Fruit fly (Drosophila melanogaster) whole organism, pupa: ENCODE data around the gene Cpr5C.
A peak's percentile ranks its signal among the peaks of the same experiment; 100 is the strongest.

ENCODE experiments used
- CG10348 ChIP-seq: fragments of 200-800 bp; sonication (Bioruptor generic); IDR thresholded peaks from 2 replicates; pipeline ENCODE4 v1.3.6; 2022; ENCODE audit warnings: missing biosample characterization, missing genetic modification characterization
- CG12605 ChIP-seq: fragments of 200-800 bp; sonication (Bioruptor generic); IDR thresholded peaks from 2 replicates; pipeline ENCODE4 v1.3.6; 2022; ENCODE audit warnings: missing biosample characterization, missing genetic modification characterization
- CG13204 ChIP-seq: fragments of 200-800 bp; sonication (Bioruptor generic); optimal IDR thresholded peaks from 2 replicates; lab custom pipeline; 2018; ENCODE audit warnings: missing biosample characterization, mild to moderate bottlenecking, missing genetic modification characterization, moderate library complexity
- CG14655 ChIP-seq: fragments of 200-800 bp; sonication (Bioruptor generic); optimal IDR thresholded peaks from 3 replicates; lab custom pipeline; 2017; ENCODE audit warnings: mild to moderate bottlenecking, missing biosample characterization, missing genetic modification reagents, missing genetic modification characterization
- CG15710 ChIP-seq: fragments of 200-800 bp; sonication (Bioruptor generic); optimal IDR thresholded peaks from 2 replicates; lab custom pipeline; 2018; ENCODE audit warnings: missing biosample characterization, mild to moderate bottlenecking, missing genetic modification characterization, moderate library complexity
- CG17806 ChIP-seq: fragments of 200-800 bp; sonication (Bioruptor generic); optimal IDR thresholded peaks from 2 replicates; lab custom pipeline; 2018; ENCODE audit warnings: missing biosample characterization, mild to moderate bottlenecking, missing genetic modification characterization, moderate library complexity
- CG32121 ChIP-seq: fragments of 200-800 bp; sonication (Bioruptor generic); IDR thresholded peaks from 2 replicates; pipeline ENCODE4 v1.3.6; 2022; ENCODE audit warnings: missing biosample characterization, missing genetic modification characterization
- CG34367 ChIP-seq: fragments of 200-800 bp; sonication (Bioruptor generic); optimal IDR thresholded peaks from 2 replicates; lab custom pipeline; 2018; ENCODE audit warnings: missing biosample characterization, mild to moderate bottlenecking, missing genetic modification characterization
- CG4496 ChIP-seq: fragments of 200-800 bp; sonication (Bioruptor generic); IDR thresholded peaks from 3 replicates; pipeline ENCODE4 v1.3.6; 2022; ENCODE audit warnings: missing biosample characterization, missing genetic modification characterization
- CG8159 ChIP-seq: fragments of 200-800 bp; sonication (Bioruptor generic); optimal IDR thresholded peaks from 3 replicates; lab custom pipeline; 2018; ENCODE audit warnings: missing biosample characterization, mild to moderate bottlenecking, missing genetic modification characterization, moderate library complexity
- CG8301 ChIP-seq: fragments of 200-800 bp; sonication (Bioruptor generic); optimal IDR thresholded peaks from 2 replicates; lab custom pipeline; 2018; ENCODE audit warnings: missing biosample characterization, mild to moderate bottlenecking, missing genetic modification characterization
- CG9948 ChIP-seq: fragments of 200-800 bp; sonication (Bioruptor generic); optimal IDR thresholded peaks from 2 replicates; lab custom pipeline; 2018; ENCODE audit warnings: missing biosample characterization, mild to moderate bottlenecking, missing genetic modification characterization, moderate library complexity
- D1 ChIP-seq: fragments of 200-800 bp; sonication (Bioruptor generic); optimal IDR thresholded peaks from 2 replicates; lab custom pipeline; 2018; ENCODE audit warnings: missing biosample characterization, mild to moderate bottlenecking, missing genetic modification characterization, moderate library complexity
- EcR ChIP-seq: fragments of 200-800 bp; sonication (Bioruptor generic); optimal IDR thresholded peaks from 3 replicates; lab custom pipeline; 2019; ENCODE audit warnings: missing biosample characterization, missing genetic modification characterization, mild to moderate bottlenecking, moderate library complexity, missing genetic modification reagents
- Ets98B ChIP-seq: fragments of 200-800 bp; sonication (Bioruptor generic); IDR thresholded peaks from 2 replicates; pipeline ENCODE4 v1.3.6; 2022; ENCODE audit warnings: missing biosample characterization, missing genetic modification characterization
- Pif1A ChIP-seq: fragments of 200-800 bp; sonication (Bioruptor generic); optimal IDR thresholded peaks from 3 replicates; lab custom pipeline; 2016; ENCODE audit warnings: missing biosample characterization, missing genetic modification characterization
- Pif1B ChIP-seq: fragments of 200-800 bp; sonication (Bioruptor generic); optimal IDR thresholded peaks from 3 replicates; lab custom pipeline; 2016; ENCODE audit warnings: missing biosample characterization, missing genetic modification characterization
- Snoo ChIP-seq: fragments of 200-800 bp; sonication (Bioruptor generic); optimal IDR thresholded peaks from 3 replicates; lab custom pipeline; 2017; ENCODE audit warnings: missing biosample characterization, mild to moderate bottlenecking, missing genetic modification characterization, inconsistent platforms
- fd96Ca ChIP-seq: fragments of 200-800 bp; sonication (Bioruptor generic); IDR thresholded peaks from 3 replicates; pipeline ENCODE4 v1.3.6; 2022; ENCODE audit warnings: missing biosample characterization, missing genetic modification characterization
- gl ChIP-seq: fragments of 200-800 bp; sonication (Bioruptor generic); optimal IDR thresholded peaks from 2 replicates; lab custom pipeline; 2018; ENCODE audit warnings: missing biosample characterization, mild to moderate bottlenecking, missing genetic modification characterization
- rn ChIP-seq: fragments of 200-800 bp; sonication (Bioruptor generic); IDR thresholded peaks from 2 replicates; pipeline ENCODE4 v1.3.6; 2022; ENCODE audit warnings: missing biosample characterization, missing genetic modification characterization

Gene Cpr5C

dm6 chrX:5804377-5804776 is at the start of gene Cpr5C:
TSS of gene Cpr5C (plus strand) at chrX:5804677.
- TF ChIP-seq CG15710 (no peak), CG13204 (GFP tag; lab: Kevin White, UChicago) (no peak)
- TF ChIP-seq, all 21 proteins: peak for 0

DNA sequence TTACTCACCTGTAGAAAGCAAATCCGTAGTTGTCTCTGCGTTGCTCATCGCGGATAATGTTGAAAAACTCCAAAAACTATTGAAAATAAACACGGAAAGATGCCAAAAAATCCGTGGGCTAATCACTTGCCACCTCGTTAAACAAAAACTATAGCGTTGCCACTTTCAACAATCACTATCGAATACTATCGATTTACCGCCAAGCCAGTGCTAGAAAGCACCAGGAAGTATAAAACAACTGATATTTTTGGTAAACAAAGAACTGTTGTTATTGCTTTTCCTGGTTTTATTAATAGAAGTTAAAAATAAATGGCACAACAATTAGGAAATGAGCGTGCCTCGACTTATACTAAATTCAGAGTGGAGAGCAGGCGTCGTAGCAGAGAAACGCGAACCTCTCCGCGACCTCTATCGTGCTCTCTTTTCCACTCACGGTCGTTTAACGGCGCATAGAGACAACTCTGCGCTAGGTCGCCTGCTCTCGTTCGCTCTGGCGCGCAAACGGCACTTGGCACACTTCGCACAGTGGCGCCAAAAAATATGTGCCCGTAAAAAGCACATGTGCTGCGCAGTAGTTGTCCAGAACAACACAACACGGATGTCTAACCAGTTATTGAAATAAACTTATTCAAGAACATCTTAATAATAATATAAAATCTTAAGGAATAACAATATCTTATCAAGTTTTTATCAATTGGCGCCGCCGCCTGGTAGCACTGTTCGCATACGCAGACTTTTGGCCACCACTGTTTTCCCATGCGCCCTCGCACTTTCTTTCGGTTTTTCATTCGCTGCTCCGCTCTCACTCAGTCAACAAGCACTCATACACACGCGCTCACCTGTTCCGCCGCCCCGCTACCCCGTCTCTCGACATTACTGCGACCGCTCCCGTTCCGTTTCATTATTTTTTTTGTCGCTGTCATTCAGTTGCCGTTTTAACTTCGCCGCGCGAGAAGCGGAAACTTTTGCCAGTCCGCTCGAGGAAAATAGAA is 49.3 kb upstream of the Cpr5C start, which contains the start of the genes lin-52 and CG15771:
Gene lin-52, minus strand, starts transcription at position 122 of the 992 bp plus-strand sequence.
Gene CG15771, plus strand, starts transcription at position 738 of the 992 bp plus-strand sequence.
- peak; percentile 90 for TF ChIP-seq gl (tag; lab: Kevin White, UChicago)
- peak; percentile 92 for TF ChIP-seq CG34367 (tag; lab: Kevin White, UChicago)
- TF ChIP-seq CG8159, result peak; percentile 96
- peak; percentile 97 for TF ChIP-seq fd96Ca (GFP tag; lab: Robert Waterston, UW)
- peak; percentile 59 for TF ChIP-seq EcR (GFP tag; lab: Kevin White, UChicago)
- peak; percentile 96 for TF ChIP-seq CG8301 (tag; lab: Kevin White, UChicago)
- TF ChIP-seq Snoo (tag; lab: Kevin White, UChicago), result peak; percentile 97
- no peak for TF ChIP-seq D1 (tag; lab: Kevin White, UChicago)
- peak; percentile 91 for TF ChIP-seq CG17806 (tag; lab: Kevin White, UChicago)
- TF ChIP-seq CG32121, result peak; percentile 97
- peak; percentile 94 for TF ChIP-seq CG9948
- peak; percentile 95 for TF ChIP-seq CG4496
- TF ChIP-seq rn (GFP tag; lab: Robert Waterston, UW), result peak; percentile 77
- TF ChIP-seq CG10348 (GFP tag; lab: Robert Waterston, UW), result peak; percentile 87
- peak; percentile 100 for TF ChIP-seq CG13204 (GFP tag; lab: Kevin White, UChicago)
- peak; percentile 95 for TF ChIP-seq Pif1A (GFP tag; lab: Kevin White, UChicago)
- peak; percentile 95 for TF ChIP-seq CG15710
- peak; percentile 92 for TF ChIP-seq Ets98B
- TF ChIP-seq Pif1B (GFP tag; lab: Kevin White, UChicago), result peak; percentile 94
- TF ChIP-seq CG14655 (GFP tag; lab: Kevin White, UChicago), result peak; percentile 97
- TF ChIP-seq CG12605, result peak; percentile 90

DNA sequence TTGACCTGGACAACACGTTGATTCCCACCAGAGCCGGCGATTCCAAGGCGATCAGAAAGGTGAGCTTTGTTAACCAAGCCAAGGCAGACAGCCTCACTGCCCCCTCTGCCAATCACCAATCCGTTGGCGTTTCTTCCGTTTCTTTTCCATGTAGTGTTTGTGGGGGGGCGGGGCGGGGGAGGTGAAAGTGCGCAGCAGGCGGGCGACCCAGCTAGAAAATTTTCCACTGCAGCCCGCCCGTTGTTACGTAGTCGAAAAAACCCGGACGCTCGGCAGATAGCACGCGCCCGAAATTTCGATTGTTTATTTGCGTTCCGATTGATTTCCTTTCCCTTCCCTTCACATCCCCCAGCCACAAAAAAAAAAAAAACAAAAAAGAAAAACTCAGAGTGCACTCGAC is 48.3 kb upstream of the Cpr5C start:
- no peak for TF ChIP-seq CG17806 (tag; lab: Kevin White, UChicago)
- no peak for TF ChIP-seq CG13204 (GFP tag; lab: Kevin White, UChicago)
- TF ChIP-seq CG32121, result no peak
- TF ChIP-seq fd96Ca (GFP tag; lab: Robert Waterston, UW), result no peak
- TF ChIP-seq CG14655 (GFP tag; lab: Kevin White, UChicago), result no peak
- TF ChIP-seq CG12605, result no peak
- TF ChIP-seq CG8159, result no peak
- TF ChIP-seq EcR (GFP tag; lab: Kevin White, UChicago), result no peak
- TF ChIP-seq CG9948, result no peak
- no peak for TF ChIP-seq D1 (tag; lab: Kevin White, UChicago)
- no peak for TF ChIP-seq rn (GFP tag; lab: Robert Waterston, UW)
- TF ChIP-seq CG10348 (GFP tag; lab: Robert Waterston, UW), result no peak
- no peak for TF ChIP-seq CG34367 (tag; lab: Kevin White, UChicago)
- TF ChIP-seq Snoo (tag; lab: Kevin White, UChicago), result no peak
- no peak for TF ChIP-seq Pif1B (GFP tag; lab: Kevin White, UChicago)
- TF ChIP-seq CG4496, result no peak
- TF ChIP-seq Pif1A (GFP tag; lab: Kevin White, UChicago), result no peak
- no peak for TF ChIP-seq Ets98B
- TF ChIP-seq gl (tag; lab: Kevin White, UChicago), result no peak
- no peak for TF ChIP-seq CG15710

- peak; percentile 46; the same call in 1 of the 3 replicates for TF ChIP-seq CG4496
- 0 out of 2 replicates have a peak, but pooled peaks have one; percentile 5 for TF ChIP-seq Ets98B
- no peak for TF ChIP-seq rn (GFP tag; lab: Robert Waterston, UW)
Observed at dm6 chrX:5763443-5764000, 41.0 kb upstream of the Cpr5C start.

DNA sequence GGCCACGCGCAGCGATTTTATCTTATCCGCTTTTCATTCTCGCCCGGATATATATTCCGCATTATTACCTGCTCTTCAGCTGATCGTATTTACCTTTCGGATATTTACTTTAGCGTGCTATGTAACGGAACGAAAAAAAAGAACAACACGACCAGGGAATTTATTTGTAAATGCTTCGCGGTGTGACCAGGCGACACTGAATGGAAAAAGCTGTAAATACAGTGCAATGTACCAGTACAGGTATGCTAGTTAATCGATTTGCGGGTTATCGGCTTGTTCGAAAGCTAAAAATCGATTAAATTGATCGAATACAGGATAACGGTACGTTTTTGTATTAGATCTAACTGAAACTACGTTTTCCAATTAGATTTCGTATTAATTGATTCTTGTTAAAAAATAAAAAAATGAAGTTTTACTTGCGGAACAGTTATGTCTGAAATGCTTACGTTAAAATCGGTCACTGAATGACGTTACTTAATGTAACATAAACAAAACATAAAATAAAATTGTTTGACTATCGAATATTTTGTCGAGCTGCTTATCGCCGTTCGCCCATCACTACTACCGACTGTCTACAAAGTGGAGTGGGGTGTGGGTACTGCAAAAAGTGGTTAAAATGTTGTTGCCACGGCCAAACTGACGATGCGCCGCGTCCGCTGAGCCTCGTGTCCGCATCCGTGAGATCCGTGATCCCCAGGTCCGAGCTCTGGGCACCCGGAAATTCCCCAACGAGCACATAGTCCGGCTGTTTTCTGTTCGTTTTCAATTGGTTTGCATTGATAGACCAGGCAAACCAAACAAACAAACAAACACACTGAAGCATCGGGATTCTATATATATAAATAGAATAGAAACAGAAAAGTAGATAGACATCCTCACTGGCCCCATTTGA is 40.2 kb upstream of the Cpr5C start, which contains the start of the genes MAPk-Ak2 and CG42699:
Gene MAPk-Ak2, minus strand, starts transcription at position 203 of the 892 bp plus-strand sequence.
Gene CG42699, plus strand, starts transcription at position 553 of the 892 bp plus-strand sequence.
- TF ChIP-seq CG14655 (GFP tag; lab: Kevin White, UChicago) (no peak), CG13204 (GFP tag; lab: Kevin White, UChicago) (peak; percentile 24), CG12605 (0 out of 2 replicates have a peak, but pooled peaks have one; percentile 28), CG9948 (no peak), CG32121 (0 out of 2 replicates have a peak, but pooled peaks have one; percentile 9), CG10348 (GFP tag; lab: Robert Waterston, UW) (no peak), CG8159 (peak; percentile 29), gl (tag; lab: Kevin White, UChicago) (peak; percentile 65), CG15710 (peak; percentile 31), Pif1A (GFP tag; lab: Kevin White, UChicago) (peak; percentile 77), rn (GFP tag; lab: Robert Waterston, UW) (no peak), CG4496 (no peak), Pif1B (GFP tag; lab: Kevin White, UChicago) (peak; percentile 8), EcR (GFP tag; lab: Kevin White, UChicago) (peak; percentile 42), Ets98B (peak; percentile 34), CG17806 (tag; lab: Kevin White, UChicago) (peak; percentile 18), CG8301 (tag; lab: Kevin White, UChicago) (peak; percentile 6), Snoo (tag; lab: Kevin White, UChicago) (peak; percentile 17), CG34367 (tag; lab: Kevin White, UChicago) (peak; percentile 45)
- TF ChIP-seq, all 21 proteins: peak for 14
